Worm (Caenorhabditis elegans) whole organism, late embryonic: ENCODE measurements around the gene dgk-1.

Source experiments
- elt-2 ChIP-seq: sonication (generic microtip); optimal IDR thresholded peaks from 2 replicates; lab custom pipeline; 2016; ENCODE audit warnings: missing genetic modification reagents, missing genetic modification characterization, missing compliant biosample characterization
- ets-4 ChIP-seq: sonication (generic microtip); optimal IDR thresholded peaks from 2 replicates; lab custom pipeline; 2016; ENCODE audit warnings: missing genetic modification characterization, missing compliant biosample characterization

ce11 chrX:1014708-1015107, 23.5 kb upstream of the dgk-1 start:
- TF ChIP-seq elt-2 (no peak), ets-4 (tag; lab: Kevin White, UChicago) (no peak)
